Worm (Caenorhabditis elegans) whole organism, L4/young adult: ENCODE data around the gene kqt-3.

ENCODE experiments used
- W03F9.2 ChIP-seq: fragments of 150-350 bp; optimal IDR thresholded peaks from 2 replicates; lab custom pipeline; 2014; ENCODE audit warnings: missing biosample characterization, missing genetic modification characterization
- dao-5 ChIP-seq: sonication (generic microtip); optimal IDR thresholded peaks from 2 replicates; lab custom pipeline; 2016; ENCODE audit warnings: missing genotype, missing genetic modification characterization, moderate library complexity, missing compliant biosample characterization
- him-1 ChIP-seq: sonication (generic microtip); optimal IDR thresholded peaks from 2 replicates; lab custom pipeline; 2016; ENCODE audit warnings: missing genotype, missing genetic modification reagents, missing genetic modification characterization, missing compliant biosample characterization

ce11 chrII:13685581-13685980 lies 10.5 kb upstream of the kqt-3 start:
- TF ChIP-seq him-1 (tag; lab: Kevin White, UChicago) (no peak), W03F9.2 (no peak), dao-5 (tag; lab: Kevin White, UChicago) (no peak)
